Worm (Caenorhabditis elegans): ENCODE data around the gene F53C3.6.

- TF ChIP-seq him-1 (tag; optimal IDR thresholded peaks at IDR 0.05) (no peak), W03F9.2 (tag; optimal IDR thresholded peaks at IDR 0.05) (no peak)
These were observed 13.8 kb downstream of the F53C3.6 start, which contains the start of gene F53C3.1 for ce11 chrII:3911716-3912115.

Data from whole organism, L4/young adult.